Fruit fly (Drosophila melanogaster): ENCODE measurements around the gene Ance-3.

The Ance-3 gene

DNA sequence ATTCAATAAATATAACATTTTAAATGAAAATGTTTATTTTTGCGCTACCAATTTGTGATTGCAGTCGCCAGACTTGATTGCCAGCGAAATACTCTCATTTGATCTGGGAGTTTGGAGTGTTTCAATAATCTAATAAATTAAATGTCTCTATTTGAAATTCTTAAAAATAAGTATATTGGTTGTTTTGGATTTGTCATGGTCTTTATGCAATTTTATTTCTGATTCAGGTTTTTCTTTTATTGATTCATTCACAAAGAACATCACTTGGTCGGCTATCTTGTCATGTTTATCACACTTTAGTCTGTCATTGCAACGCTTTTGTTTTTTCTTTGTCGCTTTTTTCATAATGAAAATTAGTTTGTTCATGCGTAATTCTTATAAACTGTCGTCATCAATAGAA is 84.4 kb downstream of the Ance-3 start:
- TF ChIP-seq Drgx (GFP tag; IDR thresholded peaks at IDR 0.05), result peak; percentile 68; the same call in 1 of the 2 replicates
- TF ChIP-seq Abd-B (GFP tag; optimal IDR thresholded peaks at IDR 0.05), result no peak
- TF ChIP-seq Ets65A (GFP tag), result peak; percentile 92
- no peak for TF ChIP-seq CG7745 (tag; optimal IDR thresholded peaks at IDR 0.05)

- TF ChIP-seq CG11504 (tag; optimal IDR thresholded peaks at IDR 0.05) (peak; percentile 95), Lhr (GFP tag; optimal IDR thresholded peaks at IDR 0.05) (no peak), Neu2 (GFP tag; optimal IDR thresholded peaks at IDR 0.05; ENCODE audit: borderline replicate concordance) (no peak), CG2202 (tag; optimal IDR thresholded peaks at IDR 0.05) (no peak), cwo (GFP tag; optimal IDR thresholded peaks at IDR 0.05) (no peak), CG9215 (GFP tag; IDR thresholded peaks at IDR 0.05) (peak; percentile 10; the same call in 1 of the 2 replicates), CG3281 (GFP tag; optimal IDR thresholded peaks at IDR 0.05) (no peak), Hr78 (GFP tag; optimal IDR thresholded peaks at IDR 0.05) (no peak)
Measured at dm6 chr2L:14001078-14001477, 86.6 kb downstream of the Ance-3 start, which contains the start of gene rk. TSS of gene rk (minus strand) at chr2L:14001248.

DNA sequence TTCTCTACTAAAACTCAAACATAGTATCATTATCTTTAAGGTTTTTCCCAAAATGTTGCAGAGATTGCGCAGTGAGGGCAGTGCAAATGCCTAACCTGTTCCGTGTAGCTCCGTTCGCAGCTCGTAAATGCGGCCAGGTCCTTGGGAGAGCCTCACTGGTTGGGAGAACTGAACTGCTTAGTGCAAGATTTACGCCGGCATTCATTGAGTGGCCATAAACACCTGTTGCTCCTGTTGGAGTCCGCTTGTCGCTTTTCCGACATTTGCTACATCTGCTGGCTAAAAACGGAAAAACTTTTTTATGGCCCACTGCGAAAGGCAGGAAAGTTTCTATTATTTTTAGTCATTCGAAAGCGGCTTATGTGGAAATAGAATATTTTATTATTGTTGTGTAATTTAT is 87.4 kb downstream of the Ance-3 start:
- TF ChIP-seq CG11504 (tag; optimal IDR thresholded peaks at IDR 0.05) (peak; percentile 77), MTF-1 (GFP tag; optimal IDR thresholded peaks at IDR 0.05; ENCODE audit: borderline replicate concordance) (no peak), chinmo (GFP tag; IDR thresholded peaks at IDR 0.05; ENCODE audit: partially characterized antibody) (0 out of 4 replicates have a peak, but pooled peaks have one; percentile 13), Sry-δ (GFP tag; optimal IDR thresholded peaks at IDR 0.05) (no peak), ttk (GFP tag; IDR thresholded peaks at IDR 0.05) (no peak), tap (tag; optimal IDR thresholded peaks at IDR 0.05) (no peak), scrt (GFP tag; optimal IDR thresholded peaks at IDR 0.05) (peak; percentile 53), ind (GFP tag; optimal IDR thresholded peaks at IDR 0.05) (no peak), CG10959 (GFP tag; IDR thresholded peaks at IDR 0.05) (no peak)

All from whole organism, embryonic.